Fruit fly (Drosophila melanogaster): ENCODE data around the gene C15.
A peak's percentile ranks its signal among the peaks of the same experiment; 100 is the strongest.

The C15 gene

dm6 chr3R:21561427-21561872 lies 61.7 kb downstream of the C15 start (continued):
- TF ChIP-seq fd102C (GFP tag; optimal IDR thresholded peaks at IDR 0.05) (peak; percentile 32), CG12104 (GFP tag; optimal IDR thresholded peaks at IDR 0.05) (no peak), Rfx (GFP tag; IDR thresholded peaks at IDR 0.05) (peak; percentile 8; the same call in 1 of the 2 replicates), Taf1 (GFP tag; IDR thresholded peaks at IDR 0.05) (no peak), HmgZ (tag; optimal IDR thresholded peaks at IDR 0.05) (no peak), CG1024 (GFP tag; IDR thresholded peaks at IDR 0.05) (no peak), dmrt99B (tag; optimal IDR thresholded peaks at IDR 0.05) (no peak), gsb-n (tag; optimal IDR thresholded peaks at IDR 0.05) (peak; percentile 32), CG4730 (GFP tag; IDR thresholded peaks at IDR 0.05) (no peak), CG31365 (tag; optimal IDR thresholded peaks at IDR 0.05) (peak; percentile 24), CG10979 (tag; optimal IDR thresholded peaks at IDR 0.05) (peak; percentile 14), pnt (GFP tag; optimal IDR thresholded peaks at IDR 0.05) (no peak), CG10209 (GFP tag; optimal IDR thresholded peaks at IDR 0.05) (no peak), CG17359 (tag; optimal IDR thresholded peaks at IDR 0.05) (no peak), CG4854 (GFP tag; optimal IDR thresholded peaks at IDR 0.05) (no peak), sim (GFP tag; IDR thresholded peaks at IDR 0.05) (no peak), caup (GFP tag; optimal IDR thresholded peaks at IDR 0.05; ENCODE audit: severe bottlenecking) (no peak), Chrac-16 (GFP tag; optimal IDR thresholded peaks at IDR 0.05) (no peak), lilli (GFP tag; optimal IDR thresholded peaks at IDR 0.05) (no peak), CG42726 (GFP tag; IDR thresholded peaks at IDR 0.05; ENCODE audit: partially characterized antibody) (no peak), nerfin-2 (GFP tag; IDR thresholded peaks at IDR 0.05; ENCODE audit: partially characterized antibody) (no peak), Ssrp (tag; optimal IDR thresholded peaks at IDR 0.05) (no peak), CG17385 (GFP tag; optimal IDR thresholded peaks at IDR 0.05) (peak; percentile 37), ro (GFP tag; IDR thresholded peaks at IDR 0.05) (no peak), Kr (GFP tag; optimal IDR thresholded peaks at IDR 0.05) (peak; percentile 24), CG13287 (GFP tag; IDR thresholded peaks at IDR 0.05; ENCODE audit: partially characterized antibody) (peak; percentile 23; the same call in 1 of the 2 replicates), amos (GFP tag; IDR thresholded peaks at IDR 0.05; ENCODE audit: partially characterized antibody) (no peak), sna (GFP tag; IDR thresholded peaks at IDR 0.05; ENCODE audit: partially characterized antibody) (no peak), Doc3 (GFP tag; IDR thresholded peaks at IDR 0.05; ENCODE audit: partially characterized antibody) (0 out of 3 replicates have a peak, but pooled peaks have one; percentile 16), CG15011 (GFP tag; optimal IDR thresholded peaks at IDR 0.05) (peak; percentile 9), Vsx1 (GFP tag; optimal IDR thresholded peaks at IDR 0.05) (no peak), CG2889 (GFP tag; IDR thresholded peaks at IDR 0.05) (no peak), danr (GFP tag; IDR thresholded peaks at IDR 0.05) (no peak), CG6791 (GFP tag; IDR thresholded peaks at IDR 0.05; ENCODE audit: partially characterized antibody) (0 out of 3 replicates have a peak, but pooled peaks have one; percentile 11), lab (GFP tag; optimal IDR thresholded peaks at IDR 0.05) (peak; percentile 37), Optix (GFP tag; IDR thresholded peaks at IDR 0.05) (no peak), cg (GFP tag; optimal IDR thresholded peaks at IDR 0.05) (peak; percentile 71), NfI (GFP tag; optimal IDR thresholded peaks at IDR 0.05) (peak; percentile 20), Sox100B (GFP tag; optimal IDR thresholded peaks at IDR 0.05) (peak; percentile 19), Bgb (GFP tag; IDR thresholded peaks at IDR 0.05; ENCODE audit: partially characterized antibody) (peak; percentile 19; the same call in 1 of the 2 replicates), CG7839 (tag; optimal IDR thresholded peaks at IDR 0.05) (no peak), YL-1 (GFP tag; optimal IDR thresholded peaks at IDR 0.05) (no peak), sr (GFP tag; IDR thresholded peaks at IDR 0.05) (peak; percentile 52; the same call in 1 of the 3 replicates), trem (tag; optimal IDR thresholded peaks at IDR 0.05) (peak; percentile 1), Trl (optimal IDR thresholded peaks at IDR 0.05) (peak; percentile 78), Trl (GFP tag; optimal IDR thresholded peaks at IDR 0.05) (no peak), E2f1 (GFP tag; IDR thresholded peaks at IDR 0.05) (no peak), seq (GFP tag; IDR thresholded peaks at IDR 0.05) (peak; percentile 72), sens (GFP tag) (peak; percentile 56), CG6272 (GFP tag; IDR thresholded peaks at IDR 0.05) (no peak)
